Worm (Caenorhabditis elegans) whole organism, L4/young adult: ENCODE results near the gene msp-19.
"Not testable (repeated sequence)": the region's sequence is repeated elsewhere in the genome, so short reads cannot be mapped to it uniquely, and the experiment has no call there.

Source experiments
- W03F9.2 ChIP-seq: fragments of 150-350 bp; optimal IDR thresholded peaks from 2 replicates; lab custom pipeline; 2014; ENCODE audit warnings: missing biosample characterization, missing genetic modification characterization
- dao-5 ChIP-seq: sonication (generic microtip); optimal IDR thresholded peaks from 2 replicates; lab custom pipeline; 2016; ENCODE audit warnings: missing genotype, missing genetic modification characterization, moderate library complexity, missing compliant biosample characterization
- him-1 ChIP-seq: sonication (generic microtip); optimal IDR thresholded peaks from 2 replicates; lab custom pipeline; 2016; ENCODE audit warnings: missing genotype, missing genetic modification reagents, missing genetic modification characterization, missing compliant biosample characterization

The msp-19 gene

ce11 chrIV:5258385-5258784 is 2.0 kb upstream of the msp-19 start, which contains the start of gene ttbk-2.1:
Gene ttbk-2.1 (plus strand): TSS chrIV:5258685.
- TF ChIP-seq dao-5; W03F9.2 (tag; lab: Kevin White, UChicago); him-1 (tag; lab: Kevin White, UChicago): not testable (repeated sequence)

DNA sequence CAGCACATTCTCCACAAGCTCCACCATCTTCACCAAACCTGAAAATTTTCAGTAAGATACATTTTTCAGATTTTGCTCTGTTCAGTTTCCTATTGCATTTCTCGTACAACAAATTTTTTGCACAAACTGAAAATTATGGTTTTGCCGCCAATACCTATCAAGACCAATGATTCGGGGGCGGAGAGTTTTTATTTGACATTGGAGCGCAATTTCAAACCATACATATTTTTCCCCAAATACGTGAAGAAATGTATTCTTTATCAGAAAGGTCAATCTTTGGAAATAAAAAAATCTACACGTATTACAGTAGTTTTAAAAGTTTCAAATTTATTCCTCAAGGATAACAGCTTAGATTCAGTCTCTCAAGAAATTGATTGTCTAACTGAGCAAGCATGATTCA is 6.1 kb downstream of the msp-19 start, which contains the start of gene F36H12.5:
TSS of gene F36H12.5 (plus strand) at position 301 of the 400 bp plus-strand sequence.
- TF ChIP-seq dao-5 (no peak), him-1 (tag; lab: Kevin White, UChicago) (no peak), W03F9.2 (tag; lab: Kevin White, UChicago) (no peak)

DNA sequence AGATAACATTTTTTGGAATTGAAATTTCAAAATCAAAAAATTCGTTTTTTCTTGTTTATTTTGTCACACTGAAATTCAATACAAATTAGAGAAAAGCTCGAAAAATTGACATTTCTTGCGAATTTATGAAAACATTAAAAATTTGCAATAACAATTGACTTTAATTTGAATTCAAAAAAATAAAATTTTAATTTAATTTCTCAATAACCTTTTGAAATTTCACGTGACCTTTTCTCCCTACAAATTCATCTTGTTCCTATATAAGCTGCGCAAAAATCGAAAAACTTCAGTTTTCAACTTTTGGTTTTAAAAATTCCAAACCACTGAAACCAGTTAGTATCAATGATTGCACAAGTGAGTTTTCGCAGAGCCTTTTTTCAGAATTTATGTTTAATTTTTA is 8.4 kb downstream of the msp-19 start, which contains the start of gene F36H12.4:
TSS of gene F36H12.4 (plus strand) at position 301 of the 400 bp plus-strand sequence.
- TF ChIP-seq him-1 (tag; lab: Kevin White, UChicago) (no peak), dao-5 (no peak), W03F9.2 (tag; lab: Kevin White, UChicago) (no peak)

DNA sequence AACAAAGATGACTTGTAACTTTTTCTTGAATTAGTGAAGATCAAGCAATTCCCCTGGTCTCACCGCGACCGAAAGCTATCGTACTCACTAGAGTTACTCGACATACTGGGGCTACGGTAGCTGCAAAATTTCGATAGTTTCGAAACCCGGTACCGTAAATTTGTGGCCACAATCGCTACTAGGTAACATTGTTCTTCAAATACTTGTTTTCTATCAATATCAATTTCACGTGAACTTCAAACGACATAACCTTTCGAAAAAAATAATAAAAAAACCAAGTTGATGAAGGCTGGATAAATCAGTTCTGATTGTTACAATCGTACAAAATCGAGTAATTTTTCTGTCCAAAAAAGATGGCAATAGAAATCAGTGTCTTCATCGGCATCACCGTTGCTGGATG is 12.1 kb downstream of the msp-19 start, which contains the start of gene F36H12.3:
TSS of gene F36H12.3 (plus strand) at position 301 of the 400 bp plus-strand sequence.
- TF ChIP-seq him-1 (tag; lab: Kevin White, UChicago) (no peak), dao-5 (no peak), W03F9.2 (tag; lab: Kevin White, UChicago) (no peak)

DNA sequence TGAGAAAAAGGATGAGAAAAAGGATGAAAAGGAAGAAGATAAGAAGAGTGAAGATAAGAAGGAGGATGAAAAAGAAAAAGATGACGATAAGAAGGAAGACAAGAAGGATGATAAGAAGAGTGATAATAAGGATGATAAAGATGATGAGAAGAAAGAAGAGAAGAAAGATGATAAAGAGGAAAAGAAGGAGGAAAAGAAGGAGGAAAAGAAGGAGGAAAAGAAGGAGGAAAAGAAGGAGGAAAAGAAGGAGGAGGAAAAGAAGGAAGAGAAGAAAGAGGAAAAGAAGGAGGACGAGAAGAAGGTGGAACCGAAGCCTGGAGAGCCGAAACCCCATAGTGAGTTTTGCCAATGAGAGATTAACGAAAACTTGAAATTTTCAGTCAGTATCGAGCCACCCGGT is 13.0 kb downstream of the msp-19 start:
- TF ChIP-seq him-1 (tag; lab: Kevin White, UChicago) (no peak), W03F9.2 (tag; lab: Kevin White, UChicago) (no peak), dao-5 (no peak)

DNA sequence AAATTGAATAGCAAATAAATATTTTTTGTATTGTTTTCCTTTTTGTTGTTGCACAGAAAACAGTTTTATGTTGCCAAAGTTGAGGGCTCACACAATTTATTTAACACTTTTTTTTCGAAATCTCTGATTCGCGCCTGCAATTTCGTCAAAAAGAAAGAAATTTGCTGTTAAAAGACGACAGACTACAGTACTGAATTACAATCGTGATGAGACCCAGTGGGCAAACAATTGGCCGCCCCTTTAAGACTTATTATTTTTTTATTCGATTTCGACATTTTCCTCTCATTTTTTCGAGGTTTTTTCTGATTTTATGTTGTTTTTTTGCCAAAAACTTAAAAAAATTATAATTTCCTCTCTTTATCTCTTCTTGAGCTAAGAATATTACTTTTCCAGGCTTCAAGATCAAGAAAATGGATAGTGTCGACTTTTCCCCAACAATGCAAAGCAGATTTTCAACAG is 13.8 kb downstream of the msp-19 start, which contains the start of gene slfl-4:
TSS of gene slfl-4 (plus strand) at position 409 of the 459 bp plus-strand sequence.
- TF ChIP-seq dao-5 = no peak
- TF ChIP-seq him-1 (tag; lab: Kevin White, UChicago) = no peak
- no peak for TF ChIP-seq W03F9.2 (tag; lab: Kevin White, UChicago)

ce11 chrIV:5277752-5278151 is 17.4 kb downstream of the msp-19 start, which contains the start of gene F36H12.17:
Gene F36H12.17 (minus strand): TSS chrIV:5277852.
- TF ChIP-seq dao-5 (no peak), him-1 (tag; lab: Kevin White, UChicago) (no peak), W03F9.2 (tag; lab: Kevin White, UChicago) (no peak)

DNA sequence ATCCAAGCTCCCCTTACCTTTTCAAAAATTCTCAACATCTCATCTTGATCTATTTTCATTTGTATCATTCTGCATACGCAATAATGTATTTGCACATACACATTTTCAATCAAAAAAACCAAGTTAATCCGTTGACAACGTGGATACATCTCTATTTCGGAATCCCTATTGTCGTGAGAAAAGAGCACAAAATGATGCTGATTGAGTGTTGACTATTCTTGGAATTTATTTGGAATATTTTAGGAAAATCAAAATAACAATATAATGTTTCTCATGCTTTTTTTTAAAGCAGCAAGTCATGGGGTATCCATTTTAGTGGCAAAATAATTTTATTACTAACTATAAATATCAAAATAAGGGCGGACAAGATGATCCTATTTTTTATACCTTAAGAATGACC is 21.1 kb downstream of the msp-19 start:
- TF ChIP-seq dao-5 (no peak), W03F9.2 (tag; lab: Kevin White, UChicago) (no peak)

- TF ChIP-seq him-1 (tag; lab: Kevin White, UChicago) (no peak), W03F9.2 (tag; lab: Kevin White, UChicago) (no peak), dao-5 (no peak)
Measured at ce11 chrIV:5287190-5287589, 26.8 kb downstream of the msp-19 start.

- TF ChIP-seq dao-5 = no peak
- TF ChIP-seq him-1 (tag; lab: Kevin White, UChicago) = no peak
- TF ChIP-seq W03F9.2 (tag; lab: Kevin White, UChicago) = no peak
Measured at ce11 chrIV:5288932-5289331, 28.5 kb downstream of the msp-19 start.

DNA sequence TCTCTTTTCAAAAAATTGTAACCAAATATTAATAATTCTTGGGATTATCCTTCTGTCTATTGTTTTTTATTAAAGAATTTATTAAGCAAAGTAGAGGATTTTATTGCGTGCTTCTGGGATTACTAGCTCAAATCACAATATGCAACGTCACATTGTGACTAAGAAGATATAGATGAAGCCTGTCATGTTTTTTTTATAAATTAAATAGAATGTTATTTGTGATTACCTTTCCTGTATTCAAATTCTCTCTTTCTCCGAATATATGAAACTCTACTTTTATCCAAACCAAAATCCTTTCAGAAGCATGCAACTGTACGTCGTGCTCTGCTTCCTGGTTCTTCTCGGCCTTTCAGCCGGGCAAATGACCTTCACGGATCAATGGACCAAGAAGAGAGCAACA is 30.2 kb downstream of the msp-19 start, which contains the start of gene nlp-47:
TSS of gene nlp-47 (plus strand) at position 301 of the 400 bp plus-strand sequence.
- TF ChIP-seq dao-5 (no peak), W03F9.2 (tag; lab: Kevin White, UChicago) (no peak), him-1 (tag; lab: Kevin White, UChicago) (no peak)

DNA sequence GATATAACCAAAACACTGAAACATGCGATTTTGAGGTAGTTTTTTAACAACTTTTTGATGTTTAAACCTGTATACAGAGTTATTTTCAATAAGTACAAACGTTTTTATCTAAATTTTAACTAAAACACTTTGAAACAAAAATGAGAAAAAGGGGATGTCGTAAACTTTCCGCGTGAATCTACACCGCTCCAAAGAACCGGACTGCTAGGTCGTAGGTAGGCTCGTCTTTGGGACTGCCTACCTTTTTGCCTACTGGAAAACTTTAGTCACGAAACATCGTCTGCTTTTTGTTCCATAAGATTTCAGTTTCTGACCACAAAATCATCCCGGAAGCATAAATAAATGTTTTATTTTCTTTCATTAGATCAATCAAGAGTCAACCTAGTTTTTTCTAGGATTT is 30.8 kb downstream of the msp-19 start:
- TF ChIP-seq dao-5 (no peak), him-1 (tag; lab: Kevin White, UChicago) (no peak), W03F9.2 (tag; lab: Kevin White, UChicago) (no peak)

ce11 chrIV:5294467-5294866 is 34.1 kb downstream of the msp-19 start:
- TF ChIP-seq W03F9.2 (tag; lab: Kevin White, UChicago) = no peak
- no peak for TF ChIP-seq him-1 (tag; lab: Kevin White, UChicago)

DNA sequence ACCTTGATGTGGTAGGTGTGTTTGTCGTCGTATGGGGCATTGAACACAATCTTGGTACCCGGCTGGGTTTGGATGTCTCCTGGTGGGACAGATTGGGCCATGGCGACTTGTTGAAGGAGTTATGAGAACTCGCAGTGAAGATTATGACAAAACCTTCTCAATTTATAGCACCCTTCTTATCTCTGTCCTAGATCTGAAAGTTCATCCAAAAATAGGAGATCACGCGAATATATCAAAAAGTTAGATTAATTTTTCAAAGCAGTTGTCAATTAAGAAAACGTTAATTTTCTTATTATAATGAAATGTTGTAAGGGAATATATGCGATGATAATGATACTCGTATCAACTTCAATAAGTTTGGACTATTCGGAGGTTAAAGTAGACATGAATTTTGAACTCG is 34.9 kb downstream of the msp-19 start, which contains the start of gene msp-51:
TSS of gene msp-51 (minus strand) at position 101 of the 400 bp plus-strand sequence.
- not testable (repeated sequence) for TF ChIP-seq dao-5; him-1 (tag; lab: Kevin White, UChicago); W03F9.2 (tag; lab: Kevin White, UChicago)
